Fruit fly (Drosophila melanogaster) whole organism, adult: ENCODE measurements around the gene CG6527.

Experiments used
- CG11617 ChIP-seq: fragments of 200-800 bp; sonication (Bioruptor generic); optimal IDR thresholded peaks from 2 replicates; lab custom pipeline; 2017; ENCODE audit warnings: mild to moderate bottlenecking, missing biosample characterization, missing genetic modification reagents, missing genetic modification characterization
- CG12768 ChIP-seq: fragments of 200-800 bp; sonication (Bioruptor generic); optimal IDR thresholded peaks from 2 replicates; lab custom pipeline; 2017; ENCODE audit warnings: missing biosample characterization, missing genetic modification characterization, mild to moderate bottlenecking, moderate library complexity, missing genetic modification reagents
- CG14711 ChIP-seq: fragments of 200-800 bp; sonication (Bioruptor generic); optimal IDR thresholded peaks from 2 replicates; lab custom pipeline; 2018; ENCODE audit warnings: missing biosample characterization, mild to moderate bottlenecking, missing genetic modification characterization, moderate library complexity
- CG1620 ChIP-seq: fragments of 200-800 bp; sonication (Bioruptor generic); optimal IDR thresholded peaks from 2 replicates; lab custom pipeline; 2016; ENCODE audit warnings: missing biosample characterization, missing genetic modification characterization
- CG33017 ChIP-seq: fragments of 200-800 bp; sonication (Bioruptor generic); optimal IDR thresholded peaks from 2 replicates; lab custom pipeline; 2018; ENCODE audit warnings: missing biosample characterization, mild to moderate bottlenecking, missing genetic modification characterization, moderate library complexity
- CG5204 ChIP-seq: fragments of 200-800 bp; sonication (Bioruptor generic); optimal IDR thresholded peaks from 2 replicates; lab custom pipeline; 2016; ENCODE audit warnings: missing biosample characterization, missing genetic modification characterization
- CG7045 ChIP-seq: fragments of 200-800 bp; sonication (Bioruptor generic); optimal IDR thresholded peaks from 2 replicates; lab custom pipeline; 2017; ENCODE audit warnings: missing biosample characterization, mild to moderate bottlenecking, missing genetic modification characterization
- CG7101 ChIP-seq: fragments of 200-800 bp; sonication (Bioruptor generic); optimal IDR thresholded peaks from 2 replicates; lab custom pipeline; 2018; ENCODE audit warnings: missing biosample characterization, mild to moderate bottlenecking, missing genetic modification characterization, moderate library complexity
- Clk ChIP-seq: fragments of 200-800 bp; sonication (Bioruptor generic); optimal IDR thresholded peaks from 2 replicates; lab custom pipeline; 2017; ENCODE audit warnings: missing biosample characterization, missing genetic modification characterization
- Crg-1 ChIP-seq: fragments of 200-800 bp; sonication (Bioruptor generic); optimal IDR thresholded peaks from 2 replicates; lab custom pipeline; 2016; ENCODE audit warnings: missing biosample characterization, missing genetic modification characterization
- Hr96 ChIP-seq: fragments of 200-800 bp; sonication (Bioruptor generic); optimal IDR thresholded peaks from 2 replicates; lab custom pipeline; 2016; ENCODE audit warnings: missing biosample characterization, missing genetic modification characterization
- Mnt ChIP-seq: fragments of 200-800 bp; sonication (Bioruptor generic); optimal IDR thresholded peaks from 2 replicates; lab custom pipeline; 2016; ENCODE audit warnings: missing biosample characterization, mild to moderate bottlenecking, missing genetic modification characterization
- bab1 ChIP-seq: fragments of 200-800 bp; sonication (Bioruptor generic); optimal IDR thresholded peaks from 3 replicates; lab custom pipeline; 2019; ENCODE audit warnings: missing biosample characterization, mild to moderate bottlenecking, missing genetic modification characterization, moderate library complexity
- cic ChIP-seq: fragments of 200-800 bp; sonication (Bioruptor generic); optimal IDR thresholded peaks from 2 replicates; lab custom pipeline; 2017; ENCODE audit warnings: missing biosample characterization, mild to moderate bottlenecking, missing genetic modification characterization, moderate library complexity
- cnc ChIP-seq, 2 experiments: fragments of >200 bp; optimal IDR thresholded peaks; 2 replicates each; lab custom pipeline; 2017
- kay ChIP-seq: fragments of 200-800 bp; sonication (Bioruptor generic); peaks from one replicate; lab custom pipeline; 2016; ENCODE audit warnings: missing biosample characterization, missing genetic modification characterization, borderline replicate concordance
- ovo ChIP-seq: fragments of 200-800 bp; sonication (Bioruptor generic); optimal IDR thresholded peaks from 2 replicates; lab custom pipeline; 2016; ENCODE audit warnings: missing biosample characterization, missing genetic modification characterization
- pad ChIP-seq: fragments of 200-800 bp; sonication (Bioruptor generic); optimal IDR thresholded peaks from 3 replicates; lab custom pipeline; 2017; ENCODE audit warnings: missing biosample characterization, missing genetic modification characterization, mild to moderate bottlenecking, moderate library complexity, missing genetic modification reagents
- tj ChIP-seq: fragments of 200-800 bp; sonication (Bioruptor generic); optimal IDR thresholded peaks from 3 replicates; lab custom pipeline; 2017; ENCODE audit warnings: missing biosample characterization, mild to moderate bottlenecking, missing genetic modification characterization, moderate library complexity
- toe ChIP-seq: fragments of 200-800 bp; sonication (Bioruptor generic); optimal IDR thresholded peaks from 2 replicates; lab custom pipeline; 2016; ENCODE audit warnings: missing biosample characterization, missing genetic modification characterization

The CG6527 gene

DNA sequence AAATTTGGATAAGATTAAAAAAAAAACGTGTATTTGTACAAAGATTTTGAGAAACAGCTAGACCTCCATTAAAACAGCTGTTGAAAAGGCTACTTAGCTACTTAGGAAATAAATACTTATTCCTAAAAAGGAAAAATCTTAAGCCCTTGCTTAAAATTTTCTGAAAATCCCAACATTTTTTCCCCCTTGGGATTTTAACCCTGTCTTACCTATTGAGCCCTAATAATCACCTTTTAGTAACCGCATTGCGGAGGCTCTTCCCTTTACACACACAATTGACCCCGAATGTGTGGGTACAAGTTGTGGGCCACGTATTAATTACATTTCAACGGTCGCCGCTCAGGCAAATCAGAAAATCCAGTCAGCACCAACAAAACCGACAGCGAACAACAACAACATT is at the start of gene CG6527:
CG6527 (minus strand) TSS at position 101 of the 400 bp plus-strand sequence.
- TF ChIP-seq Hr96 (GFP tag; lab: Kevin White, UChicago), result no peak
- no peak for TF ChIP-seq cnc (optimal IDR thresholded peaks at IDR 0.05; lab: Kevin White, UChicago)
- no peak for TF ChIP-seq CG5204
- TF ChIP-seq Mnt (GFP tag; lab: Kevin White, UChicago), result no peak
- TF ChIP-seq ovo (GFP tag; lab: Kevin White, UChicago), result no peak
- no peak for TF ChIP-seq bab1 (GFP tag; lab: Kevin White, UChicago)
- TF ChIP-seq CG33017, result no peak
- no peak for TF ChIP-seq CG11617
- no peak for TF ChIP-seq CG12768
- no peak for TF ChIP-seq Crg-1

DNA sequence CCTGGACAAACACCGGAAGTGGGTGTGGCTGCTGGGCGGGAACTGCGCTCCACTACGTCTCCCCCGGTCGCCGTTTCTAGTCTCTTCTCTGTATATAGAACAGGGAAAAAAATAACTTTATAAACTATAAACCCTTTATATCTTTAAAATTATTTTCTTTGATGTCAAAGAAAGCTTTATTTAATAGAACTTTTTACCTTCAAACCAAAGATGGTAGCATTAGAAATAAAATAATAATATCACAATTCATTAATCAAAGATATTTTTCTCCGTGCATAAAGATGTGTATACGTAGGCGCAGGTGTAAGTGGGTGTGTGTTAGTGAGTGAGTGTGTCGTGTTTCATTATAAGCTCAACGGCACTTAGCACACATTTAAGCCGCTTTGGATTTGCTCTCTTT is 40.6 kb upstream of the CG6527 start:
- TF ChIP-seq Clk (GFP tag; lab: Kevin White, UChicago) (no peak), Crg-1 (no peak), CG12768 (no peak), bab1 (GFP tag; lab: Kevin White, UChicago) (no peak), CG1620 (GFP tag; lab: Kevin White, UChicago) (no peak), tj (GFP tag; lab: Kevin White, UChicago) (no peak), ovo (GFP tag; lab: Kevin White, UChicago) (no peak), CG14711 (tag; lab: Kevin White, UChicago) (no peak), CG7045 (no peak), cic (GFP tag; lab: Kevin White, UChicago) (no peak), Hr96 (GFP tag; lab: Kevin White, UChicago) (no peak), CG33017 (no peak), cnc (optimal IDR thresholded peaks at IDR 0.05; lab: Kevin White, UChicago) (no peak), CG11617 (no peak), CG5204 (no peak)

DNA sequence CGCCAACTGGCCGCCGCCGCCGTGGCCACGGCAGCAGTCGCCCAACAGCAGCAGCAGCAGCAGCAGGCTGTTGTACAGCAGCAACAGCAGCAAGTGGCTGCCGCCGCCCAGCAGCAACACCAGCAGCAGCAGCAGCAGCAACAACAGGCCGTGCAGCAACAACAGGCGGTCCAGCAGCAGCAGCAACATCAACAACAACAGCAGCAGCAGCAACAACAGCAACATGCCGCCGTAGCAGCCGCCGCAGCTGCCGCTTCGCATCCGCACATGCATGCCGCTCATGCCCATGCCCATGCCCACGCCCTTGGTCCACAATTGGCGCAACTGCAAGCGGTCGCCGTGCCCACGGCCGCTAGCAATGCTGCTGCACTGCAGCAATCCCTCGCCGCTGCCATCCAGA is 26.1 kb upstream of the CG6527 start:
- TF ChIP-seq bab1 (GFP tag; lab: Kevin White, UChicago) (no peak), CG11617 (no peak), pad (GFP tag; lab: Kevin White, UChicago) (no peak), CG5204 (no peak), kay (GFP tag; lab: Kevin White, UChicago) (no peak)

DNA sequence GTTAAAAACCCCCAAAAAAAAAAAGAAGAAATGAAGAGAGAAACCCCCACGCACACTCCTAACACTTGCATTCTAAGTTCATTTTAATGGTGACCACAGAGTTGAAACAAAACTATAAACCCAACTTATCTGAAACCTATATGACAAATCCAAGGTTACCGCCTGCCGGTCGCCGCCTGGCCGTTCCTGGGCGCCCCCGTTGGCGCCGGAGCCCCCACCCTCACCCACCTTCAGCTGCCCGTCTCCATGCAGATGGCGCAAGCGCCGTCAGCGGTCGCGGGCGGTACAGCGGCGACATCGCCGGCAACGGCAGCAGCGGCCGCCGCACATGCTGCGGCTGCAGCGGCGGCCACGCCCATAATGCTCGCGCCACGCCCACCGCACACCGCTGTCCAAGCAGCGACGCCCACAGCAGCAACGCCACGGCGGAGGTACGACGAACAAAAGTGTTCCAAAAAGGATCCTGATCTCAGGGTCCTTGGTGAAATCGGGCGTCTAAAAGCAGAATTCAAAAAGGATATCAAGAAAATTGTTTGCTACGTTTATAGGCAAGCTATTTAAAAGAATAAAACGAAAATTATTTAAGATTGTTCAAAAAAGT is 22.9 kb upstream of the CG6527 start:
- TF ChIP-seq ovo (GFP tag; lab: Kevin White, UChicago), result no peak
- no peak for TF ChIP-seq CG7101 (tag; lab: Kevin White, UChicago)
- TF ChIP-seq tj (GFP tag; lab: Kevin White, UChicago), result no peak
- no peak for TF ChIP-seq CG1620 (GFP tag; lab: Kevin White, UChicago)
- TF ChIP-seq kay (GFP tag; lab: Kevin White, UChicago), result no peak
- TF ChIP-seq CG5204, result no peak
- no peak for TF ChIP-seq bab1 (GFP tag; lab: Kevin White, UChicago)
- TF ChIP-seq Mnt (GFP tag; lab: Kevin White, UChicago), result no peak
- TF ChIP-seq toe (GFP tag; lab: Kevin White, UChicago), result no peak
- TF ChIP-seq Crg-1, result no peak
- no peak for TF ChIP-seq pad (GFP tag; lab: Kevin White, UChicago)

DNA sequence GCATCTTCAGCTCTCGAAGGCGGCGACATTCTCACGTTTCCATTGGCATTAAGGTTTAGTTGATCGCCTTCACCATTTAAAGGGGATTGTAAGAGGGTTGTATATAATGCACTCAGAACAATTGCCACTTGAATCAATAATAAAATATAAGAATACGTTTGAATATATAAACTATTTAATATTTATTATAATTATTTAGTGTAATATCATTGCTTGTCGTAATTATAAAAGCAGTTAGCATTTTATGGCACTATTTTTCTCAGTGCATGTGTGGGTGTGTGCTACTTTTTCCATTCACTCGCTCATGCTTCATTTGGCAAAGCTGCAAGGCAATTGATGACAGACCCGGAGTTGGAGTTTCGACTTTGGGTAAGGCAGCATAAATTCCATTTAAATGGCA is 3.4 kb upstream of the CG6527 start:
- TF ChIP-seq CG5204 (no peak), toe (GFP tag; lab: Kevin White, UChicago) (no peak), ovo (GFP tag; lab: Kevin White, UChicago) (no peak), Hr96 (GFP tag; lab: Kevin White, UChicago) (no peak), cic (GFP tag; lab: Kevin White, UChicago) (no peak), Crg-1 (no peak), tj (GFP tag; lab: Kevin White, UChicago) (no peak), CG12768 (no peak), kay (GFP tag; lab: Kevin White, UChicago) (no peak), CG7101 (tag; lab: Kevin White, UChicago) (no peak), CG11617 (no peak), CG14711 (tag; lab: Kevin White, UChicago) (no peak), Clk (GFP tag; lab: Kevin White, UChicago) (no peak), CG7045 (no peak), cnc (optimal IDR thresholded peaks at IDR 0.05; lab: Kevin White, UChicago) (no peak)

DNA sequence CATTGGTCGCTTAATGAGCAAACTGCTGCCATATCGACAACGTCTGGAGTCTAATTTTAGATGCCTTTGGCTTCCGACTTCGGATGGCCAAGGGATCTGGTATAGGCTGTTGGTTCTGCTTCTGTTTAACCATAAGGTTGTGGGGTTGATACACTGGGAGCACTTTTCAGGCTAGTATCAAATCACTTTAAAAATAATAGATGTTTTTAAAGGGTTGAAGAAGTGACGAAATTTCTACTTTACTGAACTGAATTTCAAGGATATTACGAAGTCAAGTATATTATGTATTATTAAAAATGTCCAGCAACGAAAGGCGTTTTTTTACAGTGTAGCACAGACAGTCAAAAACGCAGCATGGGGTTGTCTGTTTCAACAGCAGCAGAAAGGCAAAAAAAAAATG is 4.4 kb downstream of the CG6527 start:
- TF ChIP-seq CG33017, result no peak
- TF ChIP-seq ovo (GFP tag; lab: Kevin White, UChicago), result no peak
- TF ChIP-seq CG1620 (GFP tag; lab: Kevin White, UChicago), result no peak
- TF ChIP-seq Clk (GFP tag; lab: Kevin White, UChicago), result no peak
- no peak for TF ChIP-seq pad (GFP tag; lab: Kevin White, UChicago)
- no peak for TF ChIP-seq kay (GFP tag; lab: Kevin White, UChicago)
- TF ChIP-seq CG14711 (tag; lab: Kevin White, UChicago), result no peak
- no peak for TF ChIP-seq CG11617
- TF ChIP-seq Crg-1, result no peak
- TF ChIP-seq bab1 (GFP tag; lab: Kevin White, UChicago), result no peak
- no peak for TF ChIP-seq CG12768
- no peak for TF ChIP-seq Mnt (GFP tag; lab: Kevin White, UChicago)
- no peak for TF ChIP-seq Hr96 (GFP tag; lab: Kevin White, UChicago)

DNA sequence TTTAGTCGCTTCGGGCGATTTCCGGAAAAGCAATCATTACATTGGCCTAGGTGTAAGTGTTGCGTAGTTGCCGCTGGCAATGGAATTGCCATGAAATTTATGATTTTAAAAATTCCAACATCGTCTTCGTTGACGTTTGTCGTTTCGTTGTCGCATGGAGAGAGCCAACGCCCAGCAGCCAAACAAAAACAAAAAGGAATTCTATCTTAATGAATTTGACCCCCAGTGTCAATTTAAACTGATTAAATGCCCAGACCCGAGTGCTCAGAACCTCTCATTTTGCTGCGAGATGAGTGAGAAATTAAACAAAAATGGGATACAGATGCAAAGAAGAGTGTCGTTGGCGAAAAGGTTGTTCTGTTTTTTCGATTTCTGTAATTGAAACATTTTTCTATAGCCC is 5.7 kb downstream of the CG6527 start:
- TF ChIP-seq Clk (GFP tag; lab: Kevin White, UChicago) (no peak), Hr96 (GFP tag; lab: Kevin White, UChicago) (no peak), tj (GFP tag; lab: Kevin White, UChicago) (no peak), pad (GFP tag; lab: Kevin White, UChicago) (no peak), cic (GFP tag; lab: Kevin White, UChicago) (no peak)
